Worm (Caenorhabditis elegans) whole organism, L4 larva: Measurements from ENCODE around the gene Y57A10C.8.

ENCODE experiments used
- F37D6.2 ChIP-seq: sonication (generic microtip); optimal IDR thresholded peaks from 2 replicates; lab custom pipeline; 2016; ENCODE audit warnings: mild to moderate bottlenecking, missing genetic modification characterization, missing compliant biosample characterization
- aly-2 ChIP-seq: sonication (generic microtip); optimal IDR thresholded peaks from 2 replicates; lab custom pipeline; 2018; ENCODE audit warnings: missing biosample characterization, missing genetic modification characterization
- ama-1 ChIP-seq: fragments of 150-350 bp; optimal IDR thresholded peaks from 2 replicates; lab custom pipeline; 2014; ENCODE audit warnings: inconsistent platforms, mixed read lengths
- ctbp-1 ChIP-seq: fragments of 200-800 bp; sonication (Bioruptor generic); IDR thresholded peaks from 2 replicates; pipeline ENCODE4 v1.3.6; 2022; ENCODE audit warnings: missing genetic modification reagents, missing genetic modification characterization, missing compliant biosample characterization
- dmd-6 ChIP-seq: fragments of 200-800 bp; sonication (Bioruptor generic); IDR thresholded peaks from 2 replicates; pipeline ENCODE4 v1.3.6; 2022; ENCODE audit warnings: missing genetic modification reagents, missing genetic modification characterization, missing compliant biosample characterization
- egl-27 ChIP-seq: sonication (generic microtip); optimal IDR thresholded peaks from 3 replicates; lab custom pipeline; 2017; ENCODE audit warnings: missing biosample characterization, missing genetic modification reagents, missing genetic modification characterization
- fkh-10 ChIP-seq: fragments of 150-350 bp; optimal IDR thresholded peaks from 2 replicates; lab custom pipeline; 2014; ENCODE audit warnings: missing biosample characterization, missing genetic modification reagents, missing genetic modification characterization
- mep-1 ChIP-seq: fragments of 150-350 bp; sonication (generic microtip); optimal IDR thresholded peaks from 3 replicates; lab custom pipeline; 2014; ENCODE audit warnings: missing biosample characterization, missing genetic modification characterization
- nhr-111 ChIP-seq: fragments of 200-800 bp; sonication (Bioruptor generic); optimal IDR thresholded peaks from 2 replicates; lab custom pipeline; 2018; ENCODE audit warnings: mild to moderate bottlenecking, missing genetic modification characterization, missing compliant biosample characterization
- nhr-28 ChIP-seq: fragments of 150-350 bp; optimal IDR thresholded peaks from 2 replicates; lab custom pipeline; 2014; ENCODE audit warnings: missing biosample characterization, missing genetic modification characterization
- nhr-77 ChIP-seq: fragments of 150-350 bp; optimal IDR thresholded peaks from 2 replicates; lab custom pipeline; 2014; ENCODE audit warnings: missing biosample characterization, missing genetic modification characterization
- spr-3 ChIP-seq: fragments of 200-800 bp; sonication (Bioruptor generic); optimal IDR thresholded peaks from 2 replicates; lab custom pipeline; 2018; ENCODE audit warnings: mild to moderate bottlenecking, missing genetic modification characterization, missing compliant biosample characterization
- tra-1 ChIP-seq: fragments of 200-800 bp; sonication (Bioruptor generic); IDR thresholded peaks from 2 replicates; pipeline ENCODE4 v1.3.6; 2022; ENCODE audit warnings: missing genetic modification reagents, missing genetic modification characterization, missing compliant biosample characterization

DNA sequence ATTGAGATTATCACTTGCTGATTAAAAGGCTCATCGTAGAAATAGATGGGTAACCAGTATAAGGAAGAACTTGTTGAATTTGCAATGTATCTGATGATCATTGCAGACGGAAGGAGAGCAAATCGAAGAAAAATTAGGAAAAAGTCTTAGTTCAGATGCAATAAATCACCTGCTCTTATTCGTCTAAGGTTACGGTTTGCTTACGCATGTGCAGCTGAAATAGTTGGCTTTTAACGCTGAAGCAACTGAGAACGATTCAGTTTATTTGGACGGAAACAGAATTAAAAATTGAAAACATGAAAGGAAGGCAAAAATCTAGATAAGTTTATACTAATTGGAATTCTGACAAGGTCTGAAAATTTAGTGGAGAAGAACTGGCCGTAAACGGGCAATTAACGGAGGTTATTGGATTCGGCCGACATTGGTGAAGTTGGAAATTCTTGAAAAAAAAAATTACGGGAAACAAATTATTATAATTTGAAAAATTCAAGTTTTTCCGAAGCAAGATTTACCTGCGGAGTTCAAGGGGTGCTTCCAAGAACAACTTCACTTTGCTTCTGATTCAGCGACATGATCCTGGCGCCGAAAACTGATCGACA lies 23.2 kb upstream of the Y57A10C.8 start, which contains the start of the genes sre-35 and sre-33:
- no peak for TF ChIP-seq nhr-111 (GFP tag; lab: Kevin White, UChicago)
- TF ChIP-seq mep-1 (tag; lab: Kevin White, UChicago): no peak
- no peak for TF ChIP-seq dmd-6 (GFP tag; lab: Robert Waterston, UW)
- no peak for TF ChIP-seq egl-27
- no peak for TF ChIP-seq spr-3 (GFP tag; lab: Kevin White, UChicago)
- no peak for TF ChIP-seq fkh-10 (GFP tag; lab: Kevin White, UChicago)
- no peak for TF ChIP-seq aly-2 (tag; lab: Kevin White, UChicago)
- no peak for TF ChIP-seq tra-1 (GFP tag; lab: Robert Waterston, UW)
- TF ChIP-seq F37D6.2 (tag; lab: Kevin White, UChicago): no peak
- no peak for TF ChIP-seq nhr-28
- no peak for TF ChIP-seq ctbp-1 (GFP tag; lab: Robert Waterston, UW)
- no peak for TF ChIP-seq nhr-77 (tag; lab: Kevin White, UChicago)
- no peak for TF ChIP-seq ama-1 (lab: Kevin White, UChicago)
